1 fruit fly cellular context compared by ENCODE assay signal in the genomic region with DNA sequence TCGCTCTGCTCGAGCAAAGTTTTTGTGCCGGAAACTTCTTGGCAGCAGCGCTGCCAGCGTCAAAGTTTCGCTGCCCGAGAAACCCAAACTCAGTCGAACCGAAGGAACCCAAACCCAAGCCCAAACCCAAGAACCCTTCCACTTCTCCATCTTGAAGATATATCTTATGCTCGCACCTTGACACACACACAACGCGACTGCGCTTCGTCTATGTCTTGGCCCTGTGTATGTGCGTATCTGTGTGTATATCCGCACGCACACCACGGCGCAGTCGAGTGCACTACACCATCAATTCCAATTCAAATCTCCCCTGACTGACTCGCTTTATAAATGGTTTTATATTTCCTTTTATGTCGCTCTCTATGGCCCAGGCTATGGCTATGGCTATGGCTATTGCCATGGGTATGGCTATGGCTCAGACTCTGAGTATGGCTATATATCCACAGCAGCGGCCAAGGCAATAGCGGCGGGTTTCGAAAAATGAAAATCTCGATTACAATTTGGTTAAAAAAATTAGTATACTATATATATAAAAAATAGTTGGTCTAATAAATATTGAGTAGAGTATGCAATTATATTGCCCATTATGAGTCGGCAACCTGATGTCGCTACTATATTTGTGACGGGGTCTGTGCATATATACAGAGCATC.
A peak's percentile ranks its signal among the peaks of the same experiment; 100 is the strongest.
TF ChIP-seq lines count a peak whose summit lies in the region.

No protein-coding gene starts in this region.

TF ChIP-seq in whole organism, embryonic, 481 proteins besides CTCF, POLR2A, EP300 and RAD21 (continued from another document and continues in another):
- peak; percentile 93 for TF ChIP-seq MTF-1 (GFP tag; optimal IDR thresholded peaks at IDR 0.05; lab: Kevin White, UChicago; ENCODE audit: borderline replicate concordance)
- TF ChIP-seq CG4404 (GFP tag; IDR thresholded peaks at IDR 0.05; lab: Robert Waterston, UW) = peak; percentile 96
- peak; percentile 4 for TF ChIP-seq ftz-f1 (GFP tag; optimal IDR thresholded peaks at IDR 0.05; lab: Kevin White, UChicago)
- no peak for TF ChIP-seq maf-S (GFP tag; optimal IDR thresholded peaks at IDR 0.05; lab: Kevin White, UChicago)
- TF ChIP-seq Tbp (GFP tag; optimal IDR thresholded peaks at IDR 0.05; lab: Kevin White, UChicago) = no peak
- TF ChIP-seq cato (GFP tag; optimal IDR thresholded peaks at IDR 0.05; lab: Kevin White, UChicago; ENCODE audit: borderline replicate concordance) = peak; percentile 84
- TF ChIP-seq CG5180 (GFP tag; optimal IDR thresholded peaks at IDR 0.05; lab: Kevin White, UChicago) = peak; percentile 85
- no peak for TF ChIP-seq CG16813 (GFP tag; IDR thresholded peaks at IDR 0.05; lab: Robert Waterston, UW; ENCODE audit: partially characterized antibody)
- peak; percentile 96 for TF ChIP-seq CG12659 (GFP tag; optimal IDR thresholded peaks at IDR 0.05; lab: Kevin White, UChicago)
- TF ChIP-seq shn (GFP tag; optimal IDR thresholded peaks at IDR 0.05; lab: Kevin White, UChicago) = no peak
- TF ChIP-seq onecut (GFP tag; IDR thresholded peaks at IDR 0.05; lab: Robert Waterston, UW) = peak; percentile 95
- peak; percentile 23 for TF ChIP-seq da (GFP tag; optimal IDR thresholded peaks at IDR 0.05; lab: Kevin White, UChicago)
- peak; percentile 81 for TF ChIP-seq dimm (GFP tag; IDR thresholded peaks at IDR 0.05; lab: Robert Waterston, UW)
- peak; percentile 97 for TF ChIP-seq gem (tag; optimal IDR thresholded peaks at IDR 0.05; lab: Kevin White, UChicago)
- peak; percentile 92 for TF ChIP-seq CG3726 (GFP tag; IDR thresholded peaks at IDR 0.05; lab: Robert Waterston, UW)
- peak; percentile 95 for TF ChIP-seq Blimp-1 (GFP tag; optimal IDR thresholded peaks at IDR 0.05; lab: Kevin White, UChicago)
- peak; percentile 52 for TF ChIP-seq CG15479 (GFP tag; optimal IDR thresholded peaks at IDR 0.05; lab: Kevin White, UChicago)
- peak; percentile 94 for TF ChIP-seq CG32767 (GFP tag; IDR thresholded peaks at IDR 0.05; lab: Robert Waterston, UW)
- peak; percentile 98 for TF ChIP-seq lab (GFP tag; optimal IDR thresholded peaks at IDR 0.05; lab: Kevin White, UChicago)
- TF ChIP-seq pzg (GFP tag; optimal IDR thresholded peaks at IDR 0.05; lab: Kevin White, UChicago) = peak; percentile 4
- no peak for TF ChIP-seq CG34224 (GFP tag; IDR thresholded peaks at IDR 0.05; lab: Robert Waterston, UW; ENCODE audit: partially characterized antibody)
- no peak for TF ChIP-seq sna (GFP tag; IDR thresholded peaks at IDR 0.05; lab: Robert Waterston, UW; ENCODE audit: partially characterized antibody)
- TF ChIP-seq pan (optimal IDR thresholded peaks at IDR 0.05; lab: Kevin White, UChicago) = no peak
- TF ChIP-seq pan (GFP tag; optimal IDR thresholded peaks at IDR 0.05 in 1 of 2, IDR thresholded peaks at IDR 0.05 in 1 of 2) = peak in 1 of 2 experiments; percentile 96
- peak; percentile 88 for TF ChIP-seq ewg (GFP tag; optimal IDR thresholded peaks at IDR 0.05; lab: Kevin White, UChicago)
- peak; percentile 93 for TF ChIP-seq CG11723 (GFP tag; optimal IDR thresholded peaks at IDR 0.05; lab: Kevin White, UChicago)
- TF ChIP-seq CG1602 (GFP tag; optimal IDR thresholded peaks at IDR 0.05; lab: Kevin White, UChicago) = peak; percentile 90
- TF ChIP-seq Bteb2 (GFP tag; optimal IDR thresholded peaks at IDR 0.05; lab: Kevin White, UChicago) = peak; percentile 33
- peak; percentile 86 for TF ChIP-seq gt (GFP tag; IDR thresholded peaks at IDR 0.05; lab: Robert Waterston, UW)
- TF ChIP-seq Spps (tag; optimal IDR thresholded peaks at IDR 0.05; lab: Kevin White, UChicago) = peak; percentile 96
- peak; percentile 94 for TF ChIP-seq H15 (GFP tag; IDR thresholded peaks at IDR 0.05; lab: Robert Waterston, UW)
- TF ChIP-seq CG12155 (GFP tag; optimal IDR thresholded peaks at IDR 0.05; lab: Kevin White, UChicago) = peak; percentile 89
- TF ChIP-seq jigr1 (GFP tag; IDR thresholded peaks at IDR 0.05; lab: Robert Waterston, UW) = peak; percentile 88
- peak; percentile 81 for TF ChIP-seq CG4854 (GFP tag; optimal IDR thresholded peaks at IDR 0.05; lab: Kevin White, UChicago)
- TF ChIP-seq tll (GFP tag; optimal IDR thresholded peaks at IDR 0.05; lab: Kevin White, UChicago) = peak in 1 of 2 experiments; percentile 28
- peak; percentile 97 for TF ChIP-seq ara (GFP tag; IDR thresholded peaks at IDR 0.05; lab: Robert Waterston, UW)
- TF ChIP-seq CG13894 (tag; optimal IDR thresholded peaks at IDR 0.05; lab: Kevin White, UChicago) = peak; percentile 100
- peak; percentile 6 for TF ChIP-seq en (GFP tag; optimal IDR thresholded peaks at IDR 0.05; lab: Kevin White, UChicago)
- TF ChIP-seq CG16815 (GFP tag; optimal IDR thresholded peaks at IDR 0.05; lab: Kevin White, UChicago) = peak; percentile 95
- TF ChIP-seq CG6654 (GFP tag; optimal IDR thresholded peaks at IDR 0.05; lab: Kevin White, UChicago) = peak; percentile 83
- TF ChIP-seq cas (GFP tag; IDR thresholded peaks at IDR 0.05; lab: Robert Waterston, UW) = 0 out of 2 replicates have a peak, but pooled peaks have one; percentile 72
- peak; percentile 94 for TF ChIP-seq H2.0 (GFP tag; IDR thresholded peaks at IDR 0.05; lab: Robert Waterston, UW)
- TF ChIP-seq dpn (GFP tag; optimal IDR thresholded peaks at IDR 0.05; lab: Kevin White, UChicago) = peak; percentile 66 to 92
- no peak for TF ChIP-seq Doc3 (GFP tag; IDR thresholded peaks at IDR 0.05; lab: Robert Waterston, UW; ENCODE audit: partially characterized antibody)
- TF ChIP-seq stwl (tag; optimal IDR thresholded peaks at IDR 0.05; lab: Kevin White, UChicago) = peak; percentile 75
- TF ChIP-seq insv (GFP tag; optimal IDR thresholded peaks at IDR 0.05; lab: Kevin White, UChicago) = peak in 1 of 2 experiments; percentile 47
- TF ChIP-seq MESR4 (GFP tag; optimal IDR thresholded peaks at IDR 0.05; lab: Kevin White, UChicago) = peak; percentile 40
- TF ChIP-seq CG4424 (GFP tag; optimal IDR thresholded peaks at IDR 0.05; lab: Kevin White, UChicago) = peak; percentile 96
- peak; percentile 94 for TF ChIP-seq CG5245 (GFP tag; optimal IDR thresholded peaks at IDR 0.05; lab: Kevin White, UChicago)
- peak; percentile 95 for TF ChIP-seq ap (GFP tag; IDR thresholded peaks at IDR 0.05; lab: Robert Waterston, UW)
- peak; percentile 88 for TF ChIP-seq CG5953 (GFP tag; IDR thresholded peaks at IDR 0.05; lab: Robert Waterston, UW)
- TF ChIP-seq cg (GFP tag; optimal IDR thresholded peaks at IDR 0.05; lab: Kevin White, UChicago) = peak; percentile 84
- TF ChIP-seq CG16863 (GFP tag; optimal IDR thresholded peaks at IDR 0.05; lab: Kevin White, UChicago) = peak; percentile 65
- TF ChIP-seq ash1 (GFP tag; optimal IDR thresholded peaks at IDR 0.05; lab: Kevin White, UChicago) = peak; percentile 46
- TF ChIP-seq CG10565 (GFP tag; optimal IDR thresholded peaks at IDR 0.05; lab: Kevin White, UChicago) = peak; percentile 57
- peak; percentile 80 for TF ChIP-seq Ravus (GFP tag; IDR thresholded peaks at IDR 0.05; lab: Robert Waterston, UW)
- TF ChIP-seq CG13624 (GFP tag; optimal IDR thresholded peaks at IDR 0.05; lab: Kevin White, UChicago) = peak; percentile 41
- peak; percentile 11 for TF ChIP-seq Myb (GFP tag; optimal IDR thresholded peaks at IDR 0.05; lab: Kevin White, UChicago)
- peak; percentile 94 for TF ChIP-seq Dbx (GFP tag; IDR thresholded peaks at IDR 0.05; lab: Robert Waterston, UW)
- TF ChIP-seq Lhr (GFP tag; optimal IDR thresholded peaks at IDR 0.05; lab: Kevin White, UChicago) = peak; percentile 86
- peak; percentile 61 for TF ChIP-seq CG9797 (GFP tag; optimal IDR thresholded peaks at IDR 0.05; lab: Kevin White, UChicago)
- peak; percentile 89 for TF ChIP-seq sens-2 (GFP tag; IDR thresholded peaks at IDR 0.05; lab: Robert Waterston, UW)
- peak; percentile 80 for TF ChIP-seq CG4617 (GFP tag; optimal IDR thresholded peaks at IDR 0.05; lab: Kevin White, UChicago; ENCODE audit: borderline replicate concordance)
- TF ChIP-seq CG4707 (GFP tag; optimal IDR thresholded peaks at IDR 0.05; lab: Kevin White, UChicago) = peak; percentile 89
- peak; percentile 88 for TF ChIP-seq CG4360 (GFP tag; IDR thresholded peaks at IDR 0.05; lab: Robert Waterston, UW)
- peak; percentile 89 for TF ChIP-seq Usf (GFP tag; optimal IDR thresholded peaks at IDR 0.05; lab: Kevin White, UChicago)
- TF ChIP-seq sob (GFP tag; IDR thresholded peaks at IDR 0.05; lab: Robert Waterston, UW) = peak; percentile 95
- TF ChIP-seq jing (GFP tag; optimal IDR thresholded peaks at IDR 0.05; lab: Kevin White, UChicago) = peak; percentile 90
- peak; percentile 18 for TF ChIP-seq ab (GFP tag; optimal IDR thresholded peaks at IDR 0.05; lab: Kevin White, UChicago)
- TF ChIP-seq Antp (GFP tag; optimal IDR thresholded peaks at IDR 0.05; lab: Kevin White, UChicago) = peak; percentile 32
- TF ChIP-seq HHEX (GFP tag; optimal IDR thresholded peaks at IDR 0.05; lab: Kevin White, UChicago) = peak; percentile 96
- peak; percentile 16 for TF ChIP-seq ERR (GFP tag; optimal IDR thresholded peaks at IDR 0.05; lab: Kevin White, UChicago)
- peak; percentile 64 for TF ChIP-seq pum (GFP tag; optimal IDR thresholded peaks at IDR 0.05; lab: Kevin White, UChicago)
- TF ChIP-seq slou (GFP tag; optimal IDR thresholded peaks at IDR 0.05; lab: Kevin White, UChicago) = peak; percentile 74
- peak; percentile 94 for TF ChIP-seq CG17568 (GFP tag; optimal IDR thresholded peaks at IDR 0.05; lab: Kevin White, UChicago)
- TF ChIP-seq Hr51 (GFP tag; optimal IDR thresholded peaks at IDR 0.05; lab: Kevin White, UChicago) = peak; percentile 81 to 96
- peak; percentile 95 for TF ChIP-seq slbo (GFP tag; IDR thresholded peaks at IDR 0.05; lab: Robert Waterston, UW)
- no peak for TF ChIP-seq br (optimal IDR thresholded peaks at IDR 0.05; lab: Kevin White, UChicago)
- peak; percentile 73 for TF ChIP-seq Sry-β (GFP tag; optimal IDR thresholded peaks at IDR 0.05; lab: Kevin White, UChicago)
- peak; percentile 93 for TF ChIP-seq CG10366 (GFP tag; IDR thresholded peaks at IDR 0.05; lab: Robert Waterston, UW)
- peak; percentile 96 for TF ChIP-seq CG8765 (GFP tag; IDR thresholded peaks at IDR 0.05; lab: Robert Waterston, UW)
- peak; percentile 94 for TF ChIP-seq CG4820 (GFP tag; optimal IDR thresholded peaks at IDR 0.05; lab: Kevin White, UChicago)
- TF ChIP-seq lov (optimal IDR thresholded peaks at IDR 0.05; lab: Kevin White, UChicago) = no peak
- TF ChIP-seq lov (GFP tag; IDR thresholded peaks at IDR 0.05; lab: Robert Waterston, UW) = peak; percentile 96
- peak; percentile 96 for TF ChIP-seq CG7556 (GFP tag; optimal IDR thresholded peaks at IDR 0.05; lab: Kevin White, UChicago)
- TF ChIP-seq Hey (tag; optimal IDR thresholded peaks at IDR 0.05; lab: Kevin White, UChicago) = peak; percentile 40
- TF ChIP-seq sd (tag; optimal IDR thresholded peaks at IDR 0.05; lab: Kevin White, UChicago) = peak; percentile 76
- TF ChIP-seq row (GFP tag; IDR thresholded peaks at IDR 0.05; lab: Robert Waterston, UW) = peak; percentile 95
- peak; percentile 95 for TF ChIP-seq ken (GFP tag; IDR thresholded peaks at IDR 0.05; lab: Robert Waterston, UW)
- peak; percentile 35 for TF ChIP-seq CHES-1-like (GFP tag; optimal IDR thresholded peaks at IDR 0.05; lab: Kevin White, UChicago)
- TF ChIP-seq Oli (tag; optimal IDR thresholded peaks at IDR 0.05; lab: Kevin White, UChicago) = peak; percentile 97
- TF ChIP-seq CG8089 (GFP tag; optimal IDR thresholded peaks at IDR 0.05; lab: Kevin White, UChicago) = peak; percentile 23
- peak; percentile 93 for TF ChIP-seq CG12071 (GFP tag; optimal IDR thresholded peaks at IDR 0.05; lab: Kevin White, UChicago)
- peak; percentile 97 for TF ChIP-seq CG10959 (GFP tag; IDR thresholded peaks at IDR 0.05; lab: Robert Waterston, UW)
- TF ChIP-seq crc (GFP tag; optimal IDR thresholded peaks at IDR 0.05; lab: Kevin White, UChicago) = no peak
- TF ChIP-seq ro (GFP tag; IDR thresholded peaks at IDR 0.05; lab: Robert Waterston, UW) = peak; percentile 84
- no peak for TF ChIP-seq Bgb (GFP tag; IDR thresholded peaks at IDR 0.05; lab: Robert Waterston, UW; ENCODE audit: partially characterized antibody)
- TF ChIP-seq p53 (GFP tag; optimal IDR thresholded peaks at IDR 0.05; lab: Kevin White, UChicago) = no peak
- TF ChIP-seq HLH4C (GFP tag; IDR thresholded peaks at IDR 0.05; lab: Robert Waterston, UW; ENCODE audit: partially characterized antibody) = no peak
- peak; percentile 95 for TF ChIP-seq Med (GFP tag; lab: Kevin White, UChicago)
- peak; percentile 80 for TF ChIP-seq CG1603 (tag; optimal IDR thresholded peaks at IDR 0.05; lab: Kevin White, UChicago)
- TF ChIP-seq ci (GFP tag; IDR thresholded peaks at IDR 0.05; lab: Robert Waterston, UW) = peak; percentile 98
- TF ChIP-seq HLH3B (GFP tag; IDR thresholded peaks at IDR 0.05; lab: Robert Waterston, UW) = peak; percentile 96
- TF ChIP-seq jumu (GFP tag; optimal IDR thresholded peaks at IDR 0.05; lab: Kevin White, UChicago) = no peak
- peak; percentile 94 for TF ChIP-seq Sox102F (GFP tag; optimal IDR thresholded peaks at IDR 0.05; lab: Kevin White, UChicago)
- peak; percentile 87 for TF ChIP-seq Gsc (GFP tag; IDR thresholded peaks at IDR 0.05; lab: Robert Waterston, UW)
- TF ChIP-seq dm (GFP tag; optimal IDR thresholded peaks at IDR 0.05; lab: Kevin White, UChicago) = peak; percentile 47
- peak; percentile 37 for TF ChIP-seq CG9609 (GFP tag; optimal IDR thresholded peaks at IDR 0.05; lab: Kevin White, UChicago)
- peak; percentile 96 for TF ChIP-seq so (GFP tag; IDR thresholded peaks at IDR 0.05; lab: Robert Waterston, UW)
- peak; percentile 91 for TF ChIP-seq CG7987 (GFP tag; optimal IDR thresholded peaks at IDR 0.05; lab: Kevin White, UChicago)
- TF ChIP-seq cwo (GFP tag; optimal IDR thresholded peaks at IDR 0.05; lab: Kevin White, UChicago) = peak; percentile 93
- peak; percentile 64 for TF ChIP-seq Atf-2 (GFP tag; optimal IDR thresholded peaks at IDR 0.05; lab: Kevin White, UChicago)
- no peak for TF ChIP-seq mld (GFP tag; IDR thresholded peaks at IDR 0.05; lab: Robert Waterston, UW; ENCODE audit: partially characterized antibody)
- peak; percentile 93 for TF ChIP-seq Hr3 (GFP tag; optimal IDR thresholded peaks at IDR 0.05; lab: Kevin White, UChicago)
- peak; percentile 98 for TF ChIP-seq dysf (GFP tag; IDR thresholded peaks at IDR 0.05; lab: Robert Waterston, UW)
- TF ChIP-seq ase (GFP tag; IDR thresholded peaks at IDR 0.05; lab: Robert Waterston, UW) = peak; percentile 93
- TF ChIP-seq CG42726 (GFP tag; IDR thresholded peaks at IDR 0.05; lab: Robert Waterston, UW; ENCODE audit: partially characterized antibody) = no peak
- TF ChIP-seq CG3065 (GFP tag; optimal IDR thresholded peaks at IDR 0.05; lab: Kevin White, UChicago) = peak; percentile 81
- TF ChIP-seq C15 (GFP tag; IDR thresholded peaks at IDR 0.05; lab: Robert Waterston, UW) = peak; percentile 90
- TF ChIP-seq Ptx1 (GFP tag; IDR thresholded peaks at IDR 0.05; lab: Robert Waterston, UW) = peak; percentile 96
- peak; percentile 93 for TF ChIP-seq CG14667 (GFP tag; IDR thresholded peaks at IDR 0.05; lab: Robert Waterston, UW)
- peak; percentile 3 for TF ChIP-seq CG17912 (GFP tag; optimal IDR thresholded peaks at IDR 0.05; lab: Kevin White, UChicago)
